Worm (Caenorhabditis elegans) whole organism, L3 larva: ENCODE measurements around the gene F07C3.3.
A peak's percentile ranks its signal among the peaks of the same experiment; 100 is the strongest.

Experiments used
- R02D3.7 ChIP-seq: fragments of 150-350 bp; optimal IDR thresholded peaks from 2 replicates; lab custom pipeline; 2014; ENCODE audit warnings: missing biosample characterization, missing genetic modification characterization
- ZK546.5 ChIP-seq: sonication (generic microtip); optimal IDR thresholded peaks from 2 replicates; lab custom pipeline; 2017; ENCODE audit warnings: missing biosample characterization, missing genetic modification characterization
- ceh-28 ChIP-seq: fragments of 150-350 bp; optimal IDR thresholded peaks from 2 replicates; lab custom pipeline; 2014; ENCODE audit warnings: missing biosample characterization, missing genetic modification reagents, missing genetic modification characterization
- ceh-9 ChIP-seq: sonication (generic microtip); optimal IDR thresholded peaks from 2 replicates; lab custom pipeline; 2018; ENCODE audit warnings: missing biosample characterization, missing genetic modification characterization
- daf-12 ChIP-seq: fragments of 150-350 bp; optimal IDR thresholded peaks from 2 replicates; lab custom pipeline; 2014; ENCODE audit warnings: missing biosample characterization, missing genetic modification reagents, missing genetic modification characterization
- egl-5 ChIP-seq: fragments of 150-350 bp; optimal IDR thresholded peaks from 2 replicates; lab custom pipeline; 2017; ENCODE audit warnings: missing biosample characterization, missing genetic modification reagents, missing genetic modification characterization, inconsistent platforms
- elt-1 ChIP-seq: fragments of 150-350 bp; optimal IDR thresholded peaks from 2 replicates; lab custom pipeline; 2014; ENCODE audit warnings: missing biosample characterization, missing genetic modification characterization
- elt-2 ChIP-seq: sonication (generic microtip); optimal IDR thresholded peaks from 2 replicates; lab custom pipeline; 2016; ENCODE audit warnings: missing genetic modification reagents, mild to moderate bottlenecking, missing genetic modification characterization, missing compliant biosample characterization
- elt-3 ChIP-seq, 3 experiments: fragments of 150-350 bp in 1 of 3; sonication (generic microtip) in 2 of 3; optimal IDR thresholded peaks; 2 replicates in 2 of 3; 4 replicates in 1 of 3; lab custom pipeline; 2014 to 2017; ENCODE audit warnings: missing biosample characterization in 3 of 3, missing genetic modification characterization in 3 of 3
- eor-1 ChIP-seq, 2 experiments: fragments of 150-350 bp; optimal IDR thresholded peaks; 2 replicates each; lab custom pipeline; 2014 to 2018; ENCODE audit warnings: missing biosample characterization in 2 of 2, missing genetic modification characterization in 2 of 2
- fkh-10 ChIP-seq: sonication (generic microtip); optimal IDR thresholded peaks from 2 replicates; lab custom pipeline; 2017; ENCODE audit warnings: missing biosample characterization, missing genetic modification reagents, missing genetic modification characterization
- hmg-11 ChIP-seq: sonication (generic microtip); optimal IDR thresholded peaks from 2 replicates; lab custom pipeline; 2016; ENCODE audit warnings: missing genetic modification characterization, missing compliant biosample characterization
- lin-15B ChIP-seq: fragments of 150-350 bp; optimal IDR thresholded peaks from 2 replicates; lab custom pipeline; 2014; ENCODE audit warnings: missing biosample characterization, missing genetic modification characterization
- lin-39 ChIP-seq: fragments of 150-350 bp; optimal IDR thresholded peaks from 2 replicates; lab custom pipeline; 2018; ENCODE audit warnings: missing biosample characterization, missing genetic modification reagents, missing genetic modification characterization
- lsy-12 ChIP-seq: sonication (generic microtip); optimal IDR thresholded peaks from 2 replicates; lab custom pipeline; 2016; ENCODE audit warnings: mild to moderate bottlenecking, missing genetic modification characterization, missing compliant biosample characterization
- mml-1 ChIP-seq: fragments of 150-350 bp; sonication (generic microtip); optimal IDR thresholded peaks from 3 replicates; lab custom pipeline; 2014; ENCODE audit warnings: missing biosample characterization, missing genetic modification characterization
- nfya-1 ChIP-seq: sonication (generic microtip); optimal IDR thresholded peaks from 2 replicates; lab custom pipeline; 2017; ENCODE audit warnings: missing genetic modification characterization, mild to moderate bottlenecking, missing compliant biosample characterization, antibody characterized with exemption, moderate library complexity; ENCODE audit not compliant: insufficient read depth
- nhr-12 ChIP-seq: fragments of 150-350 bp; optimal IDR thresholded peaks from 2 replicates; lab custom pipeline; 2014; ENCODE audit warnings: missing biosample characterization, missing genetic modification characterization
- nhr-23 ChIP-seq: fragments of 150-350 bp; optimal IDR thresholded peaks from 2 replicates; lab custom pipeline; 2014; ENCODE audit warnings: missing biosample characterization, missing genetic modification reagents, missing genetic modification characterization
- nhr-237 ChIP-seq: fragments of 150-350 bp; optimal IDR thresholded peaks from 2 replicates; lab custom pipeline; 2014; ENCODE audit warnings: missing biosample characterization, missing genetic modification characterization
- nhr-25 ChIP-seq: sonication (generic microtip); optimal IDR thresholded peaks from 2 replicates; lab custom pipeline; 2017; ENCODE audit warnings: missing biosample characterization, missing genetic modification characterization
- nhr-28 ChIP-seq: fragments of 150-350 bp; optimal IDR thresholded peaks from 2 replicates; lab custom pipeline; 2014; ENCODE audit warnings: missing biosample characterization, missing genetic modification characterization
- nhr-43 ChIP-seq: sonication (generic microtip); optimal IDR thresholded peaks from 2 replicates; lab custom pipeline; 2016; ENCODE audit warnings: mild to moderate bottlenecking, missing genetic modification characterization, missing compliant biosample characterization; ENCODE audit not compliant: poor library complexity, severe bottlenecking
- nhr-67 ChIP-seq: fragments of 150-350 bp; optimal IDR thresholded peaks from 2 replicates; lab custom pipeline; 2014; ENCODE audit warnings: missing biosample characterization, missing genetic modification characterization
- nhr-76 ChIP-seq: fragments of 150-350 bp; sonication (generic microtip); optimal IDR thresholded peaks from 5 replicates; lab custom pipeline; 2014; ENCODE audit warnings: missing biosample characterization, missing genetic modification characterization
- pha-4 ChIP-seq: fragments of 150-350 bp; optimal IDR thresholded peaks from 2 replicates; lab custom pipeline; 2014; ENCODE audit warnings: missing biosample characterization, missing genetic modification reagents, missing genetic modification characterization
- pqm-1 ChIP-seq: fragments of 150-350 bp; optimal IDR thresholded peaks from 2 replicates; lab custom pipeline; 2017; ENCODE audit warnings: missing biosample characterization, missing genetic modification characterization, inconsistent platforms
- sea-2 ChIP-seq: fragments of 150-350 bp; sonication (generic microtip); optimal IDR thresholded peaks from 4 replicates; lab custom pipeline; 2014; ENCODE audit warnings: missing biosample characterization, missing genetic modification reagents, missing genetic modification characterization
- skn-1 ChIP-seq: fragments of 150-350 bp; optimal IDR thresholded peaks from 2 replicates; lab custom pipeline; 2014; ENCODE audit warnings: missing biosample characterization, missing genetic modification characterization
- snpc-4 ChIP-seq: fragments of 150-350 bp; optimal IDR thresholded peaks from 2 replicates; lab custom pipeline; 2014; ENCODE audit warnings: missing biosample characterization, missing genetic modification characterization
- tbx-2 ChIP-seq: sonication (generic microtip); optimal IDR thresholded peaks from 2 replicates; lab custom pipeline; 2016; ENCODE audit warnings: mild to moderate bottlenecking, missing genetic modification characterization, missing compliant biosample characterization
- unc-39 ChIP-seq: sonication (generic microtip); optimal IDR thresholded peaks from 4 replicates; lab custom pipeline; 2017; ENCODE audit warnings: missing biosample characterization, missing genetic modification characterization
- zag-1 ChIP-seq: fragments of 150-350 bp; optimal IDR thresholded peaks from 2 replicates; lab custom pipeline; 2014; ENCODE audit warnings: missing biosample characterization, missing genetic modification characterization
- ztf-11 ChIP-seq: fragments of 150-350 bp; optimal IDR thresholded peaks from 2 replicates; lab custom pipeline; 2014; ENCODE audit warnings: missing biosample characterization, missing genetic modification characterization
- ztf-4 ChIP-seq: fragments of 150-350 bp; optimal IDR thresholded peaks from 2 replicates; lab custom pipeline; 2014; ENCODE audit warnings: missing biosample characterization, missing genetic modification characterization

F07C3.3 gene

ce11 chrV:9247416-9247815 is 15.2 kb upstream of the F07C3.3 start:
- TF ChIP-seq nfya-1 (peak; percentile 43), unc-39 (tag; lab: Kevin White, UChicago) (no peak), hmg-11 (tag; lab: Kevin White, UChicago) (peak; percentile 37), lin-39 (tag; lab: Kevin White, UChicago) (peak; percentile 56), nhr-28 (tag; lab: Kevin White, UChicago) (no peak)

DNA sequence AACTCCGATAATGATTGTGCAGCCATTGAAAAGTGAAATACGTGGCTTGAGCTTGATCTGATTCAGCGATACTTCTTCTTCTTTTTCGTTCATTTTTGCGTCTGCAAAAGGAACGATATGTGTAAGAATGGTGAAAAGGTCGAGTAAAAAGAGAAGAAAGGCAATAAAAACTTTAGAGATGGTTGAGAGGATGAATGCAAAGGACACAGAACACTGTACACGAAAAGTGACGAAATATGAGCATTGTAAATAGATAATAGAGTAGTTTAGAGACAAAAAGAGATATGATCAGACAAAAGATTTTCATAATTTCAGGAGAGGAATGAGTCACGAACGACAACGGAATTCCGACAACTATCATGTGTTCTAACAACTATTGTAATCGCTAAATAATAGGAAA is 14.1 kb upstream of the F07C3.3 start, which contains the start of gene aat-2:
TSS of gene aat-2 (minus strand) at position 101 of the 400 bp plus-strand sequence.
- no peak for TF ChIP-seq pha-4
- no peak for TF ChIP-seq nhr-76 (tag; lab: Kevin White, UChicago)
- no peak for TF ChIP-seq nhr-23 (tag; lab: Kevin White, UChicago)
- no peak for TF ChIP-seq ZK546.5
- no peak for TF ChIP-seq daf-12 (tag; lab: Kevin White, UChicago)
- TF ChIP-seq zag-1, result no peak
- TF ChIP-seq nhr-237 (tag; lab: Kevin White, UChicago), result no peak
- no peak for TF ChIP-seq ztf-4 (tag; lab: Kevin White, UChicago)
- TF ChIP-seq elt-1 (tag; lab: Kevin White, UChicago), result no peak
- no peak for TF ChIP-seq ztf-11 (tag; lab: Kevin White, UChicago)

DNA sequence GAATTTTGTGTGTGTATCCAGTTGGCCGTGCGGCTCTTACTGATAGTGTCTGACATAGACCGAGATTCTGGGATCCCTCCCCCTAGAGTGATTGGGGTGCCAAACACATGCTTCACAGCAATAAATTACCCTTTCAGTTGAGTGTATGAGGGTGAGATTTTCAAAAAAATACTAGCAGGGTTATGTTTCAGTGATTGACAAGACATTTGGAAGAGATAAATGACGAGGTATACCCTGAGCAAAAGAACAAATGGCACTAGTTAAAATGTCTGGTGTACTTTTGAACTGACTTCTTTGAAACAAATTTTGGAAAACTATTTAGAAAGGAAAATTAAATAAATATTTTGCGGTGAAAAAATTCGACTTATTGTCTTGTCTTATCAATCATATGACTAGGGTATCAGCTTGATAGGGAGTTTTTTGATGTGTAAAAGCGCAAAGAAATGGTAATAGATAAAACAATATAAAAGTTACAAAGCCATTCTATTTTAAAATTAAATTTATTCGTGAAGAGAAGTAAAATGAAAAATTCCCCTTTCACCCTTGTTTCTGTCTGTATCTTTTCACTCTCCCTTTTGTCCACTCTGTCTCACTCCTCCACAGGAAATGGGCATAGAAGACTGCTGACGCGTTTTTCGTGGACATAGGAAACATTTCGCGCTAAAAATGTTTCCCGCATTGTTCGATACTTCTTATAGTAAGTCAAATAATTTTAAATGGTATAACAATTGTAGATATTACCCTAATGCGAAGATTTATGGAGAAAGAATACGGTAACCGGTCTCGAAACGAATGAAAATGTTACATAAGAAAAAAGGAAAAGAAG is 11.2 kb upstream of the F07C3.3 start, which contains the start of gene glo-4:
TSS of gene glo-4 (minus strand) at position 51 of the 826 bp plus-strand sequence.
- TF ChIP-seq nhr-12 (no peak), lsy-12 (tag; lab: Kevin White, UChicago) (peak; percentile 28), nhr-237 (tag; lab: Kevin White, UChicago) (no peak), lin-39 (tag; lab: Kevin White, UChicago) (peak; percentile 14), nfya-1 (peak; percentile 79), eor-1 (tag; optimal IDR thresholded peaks at IDR 0.05; lab: Kevin White, UChicago) (no peak), tbx-2 (tag; lab: Kevin White, UChicago) (peak; percentile 59), elt-2 (peak; percentile 78), egl-5 (tag; lab: Kevin White, UChicago) (peak; percentile 76), ceh-9 (tag; lab: Kevin White, UChicago) (no peak), nhr-28 (tag; lab: Kevin White, UChicago) (no peak), ztf-11 (tag; lab: Kevin White, UChicago) (no peak), pha-4 (peak; percentile 70), skn-1 (tag; lab: Kevin White, UChicago) (no peak), nhr-25 (tag; lab: Kevin White, UChicago) (peak; percentile 65), pqm-1 (tag; lab: Kevin White, UChicago) (peak; percentile 28), ceh-28 (tag; lab: Kevin White, UChicago) (peak; percentile 55), nhr-67 (no peak), elt-3 (tag; optimal IDR thresholded peaks at IDR 0.05; lab: Kevin White, UChicago) (no peak), lin-15B (tag; lab: Kevin White, UChicago) (peak; percentile 73), hmg-11 (tag; lab: Kevin White, UChicago) (peak; percentile 60), mml-1 (no peak), nhr-23 (tag; lab: Kevin White, UChicago) (peak; percentile 88), fkh-10 (peak; percentile 85), R02D3.7 (tag; lab: Kevin White, UChicago) (peak; percentile 11), nhr-43 (peak; percentile 51), sea-2 (GFP tag; lab: Kevin White, UChicago) (no peak)

DNA sequence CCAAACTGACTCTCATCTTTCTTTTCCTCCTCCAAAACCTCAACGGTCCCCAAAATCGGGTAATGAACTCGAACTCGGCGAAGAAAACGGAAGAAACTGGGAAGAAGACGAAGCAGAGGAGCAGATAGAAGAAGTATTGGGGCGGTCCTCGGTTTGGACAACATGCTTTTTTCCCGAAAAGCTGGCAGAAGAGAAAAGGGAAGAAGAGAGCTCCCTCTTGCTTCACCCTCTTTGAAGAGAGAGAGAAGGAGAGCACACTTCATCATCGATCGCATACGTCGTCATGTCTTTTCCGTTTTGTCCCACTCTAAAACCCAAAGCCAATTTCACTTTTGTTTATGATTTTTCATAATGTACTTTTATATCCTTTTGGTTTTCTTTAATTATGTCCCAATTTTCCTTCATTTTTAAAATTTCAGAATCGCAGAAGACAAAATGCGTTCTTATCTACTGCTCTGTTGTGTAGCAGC is 6.5 kb downstream of the F07C3.3 start, which contains the start of gene F07C3.2:
TSS of gene F07C3.2 (plus strand) at position 420 of the 470 bp plus-strand sequence.
- TF ChIP-seq unc-39 (tag; lab: Kevin White, UChicago) (no peak), fkh-10 (peak; percentile 13), hmg-11 (tag; lab: Kevin White, UChicago) (peak; percentile 26), snpc-4 (no peak), ztf-4 (tag; lab: Kevin White, UChicago) (no peak), ceh-9 (tag; lab: Kevin White, UChicago) (no peak), lin-39 (tag; lab: Kevin White, UChicago) (peak; percentile 62), nfya-1 (peak; percentile 41), eor-1 (tag; optimal IDR thresholded peaks at IDR 0.05; lab: Kevin White, UChicago) (no peak)
